Fruit fly (Drosophila melanogaster) whole organism, embryonic: ENCODE data around the gene fau.

Source experiments
- ATbp ChIP-seq: fragments of 200-800 bp; sonication (Bioruptor generic); optimal IDR thresholded peaks from 2 replicates; lab custom pipeline; 2017; ENCODE audit warnings: missing biosample characterization, mild to moderate bottlenecking, missing genetic modification characterization, missing genetic modification reagents
- BtbVII ChIP-seq: fragments of 200-800 bp; sonication (Bioruptor generic); optimal IDR thresholded peaks from 3 replicates; lab custom pipeline; 2017; ENCODE audit warnings: missing biosample characterization, mild to moderate bottlenecking, missing genetic modification characterization
- CG11093 ChIP-seq: fragments of 200-800 bp; sonication (Bioruptor generic); IDR thresholded peaks from 3 replicates; pipeline ENCODE4 v1.3.6; 2022; ENCODE audit warnings: missing biosample characterization, missing genetic modification characterization
- CG12236 ChIP-seq: fragments of 200-800 bp; sonication (Bioruptor generic); optimal IDR thresholded peaks from 2 replicates; lab custom pipeline; 2016; ENCODE audit warnings: missing biosample characterization, missing genetic modification characterization
- CG1233 ChIP-seq: fragments of 200-800 bp; sonication (Bioruptor generic); optimal IDR thresholded peaks from 4 replicates; lab custom pipeline; 2018; ENCODE audit warnings: missing biosample characterization, mild to moderate bottlenecking, missing genetic modification characterization
- CG12391 ChIP-seq: fragments of 200-800 bp; sonication (Bioruptor generic); optimal IDR thresholded peaks from 3 replicates; lab custom pipeline; 2018; ENCODE audit warnings: missing biosample characterization, mild to moderate bottlenecking, missing genetic modification characterization, moderate library complexity
- CG14441 ChIP-seq: fragments of 200-800 bp; sonication (Bioruptor generic); IDR thresholded peaks from 2 replicates; pipeline ENCODE4 v1.3.6; 2022; ENCODE audit warnings: missing biosample characterization, missing genetic modification characterization
- CG15011 ChIP-seq: fragments of 200-800 bp; sonication (Bioruptor generic); optimal IDR thresholded peaks from 3 replicates; lab custom pipeline; 2018; ENCODE audit warnings: missing biosample characterization, mild to moderate bottlenecking, missing genetic modification characterization
- CG15514 ChIP-seq: fragments of 200-800 bp; sonication (Bioruptor generic); optimal IDR thresholded peaks from 3 replicates; lab custom pipeline; 2017; ENCODE audit warnings: missing biosample characterization, missing genetic modification characterization, mild to moderate bottlenecking, moderate library complexity, missing genetic modification reagents
- CG17359 ChIP-seq: fragments of 200-800 bp; sonication (Bioruptor generic); optimal IDR thresholded peaks from 3 replicates; lab custom pipeline; 2018; ENCODE audit warnings: missing biosample characterization, mild to moderate bottlenecking, missing genetic modification characterization, moderate library complexity
- CG18262 ChIP-seq: fragments of 200-800 bp; optimal IDR thresholded peaks from 3 replicates; lab custom pipeline; 2019; ENCODE audit warnings: missing biosample characterization, mild to moderate bottlenecking, missing genetic modification characterization, moderate library complexity
- CG1832 ChIP-seq: fragments of 200-800 bp; sonication (Bioruptor generic); optimal IDR thresholded peaks from 2 replicates; lab custom pipeline; 2017; ENCODE audit warnings: missing biosample characterization, mild to moderate bottlenecking, missing genetic modification characterization, inconsistent platforms
- CG30431 ChIP-seq: fragments of 200-800 bp; sonication (Bioruptor generic); optimal IDR thresholded peaks from 2 replicates; lab custom pipeline; 2017; ENCODE audit warnings: missing biosample characterization, missing genetic modification characterization
- CG32767 ChIP-seq: fragments of 200-800 bp; sonication (Bioruptor generic); IDR thresholded peaks from 2 replicates; pipeline ENCODE4 v1.3.6; 2022; ENCODE audit warnings: missing biosample characterization, missing genetic modification characterization
- CG3838 ChIP-seq: fragments of 200-800 bp; sonication (Bioruptor generic); optimal IDR thresholded peaks from 3 replicates; lab custom pipeline; 2016; ENCODE audit warnings: missing biosample characterization, missing genetic modification characterization
- CG4617 ChIP-seq: fragments of 200-800 bp; sonication (Bioruptor generic); optimal IDR thresholded peaks from 3 replicates; lab custom pipeline; 2016; ENCODE audit warnings: missing biosample characterization, missing genetic modification characterization, borderline replicate concordance
- CG4707 ChIP-seq: fragments of 200-800 bp; sonication (Bioruptor generic); optimal IDR thresholded peaks from 2 replicates; lab custom pipeline; 2018; ENCODE audit warnings: missing biosample characterization, mild to moderate bottlenecking, missing genetic modification characterization, moderate library complexity
- CG9876 ChIP-seq: fragments of 200-800 bp; sonication (Bioruptor generic); optimal IDR thresholded peaks from 2 replicates; lab custom pipeline; 2016; ENCODE audit warnings: missing biosample characterization, missing genetic modification characterization
- D19B ChIP-seq: fragments of 200-800 bp; sonication (Bioruptor generic); optimal IDR thresholded peaks from 2 replicates; lab custom pipeline; 2017; ENCODE audit warnings: missing biosample characterization, mild to moderate bottlenecking, missing genetic modification characterization
- Dp ChIP-seq: fragments of 200-800 bp; sonication (Bioruptor generic); optimal IDR thresholded peaks from 2 replicates; lab custom pipeline; 2018; ENCODE audit warnings: missing biosample characterization, mild to moderate bottlenecking, missing genetic modification characterization, moderate library complexity
- E2f2 ChIP-seq: fragments of 200-800 bp; sonication (Bioruptor generic); IDR thresholded peaks from 2 replicates; pipeline ENCODE4 v1.3.6; 2022; ENCODE audit warnings: missing biosample characterization, missing genetic modification characterization
- Fer2 ChIP-seq: fragments of 200-800 bp; sonication (Bioruptor generic); optimal IDR thresholded peaks from 2 replicates; lab custom pipeline; 2018; ENCODE audit warnings: missing biosample characterization, mild to moderate bottlenecking, missing genetic modification characterization, moderate library complexity
- H15 ChIP-seq: fragments of 200-800 bp; sonication (Bioruptor generic); IDR thresholded peaks from 3 replicates; pipeline ENCODE4 v1.3.6; 2022; ENCODE audit warnings: missing biosample characterization, missing genetic modification characterization
- H2.0 ChIP-seq: fragments of 200-800 bp; sonication (Bioruptor generic); IDR thresholded peaks from 2 replicates; pipeline ENCODE4 v1.3.6; 2022; ENCODE audit warnings: missing biosample characterization, missing genetic modification characterization
- Hr39 ChIP-seq: fragments of >200 bp; optimal IDR thresholded peaks from 2 replicates; lab custom pipeline; 2017
- Hr51 ChIP-seq, 2 experiments: fragments of 200-800 bp; sonication (Bioruptor generic); optimal IDR thresholded peaks; 2 replicates in 1 of 2; 3 replicates in 1 of 2; lab custom pipeline; 2016 to 2018; ENCODE audit warnings: missing biosample characterization in 2 of 2, missing genetic modification characterization in 2 of 2, mild to moderate bottlenecking in 1 of 2, moderate library complexity in 1 of 2
- Jarid2 ChIP-seq: fragments of 200-800 bp; sonication (Bioruptor generic); optimal IDR thresholded peaks from 3 replicates; lab custom pipeline; 2017; ENCODE audit warnings: mild to moderate bottlenecking, missing biosample characterization, missing genetic modification reagents, missing genetic modification characterization
- Lim3 ChIP-seq: fragments of 200-800 bp; sonication (Bioruptor generic); IDR thresholded peaks from 2 replicates; pipeline ENCODE4 v1.3.6; 2022; ENCODE audit warnings: missing biosample characterization, missing genetic modification characterization
- Mrtf ChIP-seq: fragments of 200-800 bp; sonication (Bioruptor generic); IDR thresholded peaks from 3 replicates; pipeline ENCODE4 v1.3.6; 2022; ENCODE audit warnings: missing biosample characterization, missing genetic modification characterization
- Nf-YB ChIP-seq: fragments of 200-800 bp; sonication (Bioruptor generic); optimal IDR thresholded peaks from 3 replicates; lab custom pipeline; 2019; ENCODE audit warnings: missing biosample characterization, mild to moderate bottlenecking, missing genetic modification characterization, moderate library complexity
- Sin3A ChIP-seq: fragments of >200 bp; optimal IDR thresholded peaks from 2 replicates; lab custom pipeline; 2018
- Sox100B ChIP-seq: fragments of 200-800 bp; sonication (Bioruptor generic); optimal IDR thresholded peaks from 3 replicates; lab custom pipeline; 2018; ENCODE audit warnings: missing biosample characterization, mild to moderate bottlenecking, missing genetic modification characterization
- Sry-β ChIP-seq: fragments of 200-800 bp; sonication (Bioruptor generic); optimal IDR thresholded peaks from 2 replicates; lab custom pipeline; 2018; ENCODE audit warnings: missing biosample characterization, mild to moderate bottlenecking, missing genetic modification characterization, moderate library complexity
- al ChIP-seq: fragments of 200-800 bp; sonication (Bioruptor generic); IDR thresholded peaks from 2 replicates; pipeline ENCODE4 v1.3.6; 2022; ENCODE audit warnings: missing biosample characterization, missing genetic modification characterization
- ap ChIP-seq: fragments of 200-800 bp; sonication (Bioruptor generic); IDR thresholded peaks from 2 replicates; pipeline ENCODE4 v1.3.6; 2022; ENCODE audit warnings: missing biosample characterization, missing genetic modification characterization
- bigmax ChIP-seq: fragments of 200-800 bp; sonication (Bioruptor generic); optimal IDR thresholded peaks from 2 replicates; lab custom pipeline; 2018; ENCODE audit warnings: missing biosample characterization, mild to moderate bottlenecking, missing genetic modification characterization
- chm ChIP-seq: fragments of 200-800 bp; sonication (Bioruptor generic); IDR thresholded peaks from 2 replicates; pipeline ENCODE4 v1.3.6; 2022; ENCODE audit warnings: missing biosample characterization, missing genetic modification characterization
- crp ChIP-seq, 2 experiments: fragments of 200-800 bp; sonication (Bioruptor generic); optimal IDR thresholded peaks; 2 replicates in 1 of 2; 3 replicates in 1 of 2; lab custom pipeline; 2017; ENCODE audit warnings: missing biosample characterization in 2 of 2, missing genetic modification characterization in 2 of 2, mild to moderate bottlenecking in 1 of 2, moderate library complexity in 1 of 2
- cwo ChIP-seq: fragments of 200-800 bp; sonication (Bioruptor generic); optimal IDR thresholded peaks from 3 replicates; lab custom pipeline; 2017; ENCODE audit warnings: missing biosample characterization, missing genetic modification characterization, mild to moderate bottlenecking, moderate library complexity, missing genetic modification reagents
- dm ChIP-seq: fragments of 200-800 bp; sonication (Bioruptor generic); optimal IDR thresholded peaks from 3 replicates; lab custom pipeline; 2016; ENCODE audit warnings: missing biosample characterization, missing genetic modification characterization
- dpn ChIP-seq, 2 experiments: fragments of 200-800 bp; sonication (Bioruptor generic); optimal IDR thresholded peaks; 3 replicates each; lab custom pipeline; 2016; ENCODE audit warnings: missing biosample characterization in 2 of 2, missing genetic modification characterization in 2 of 2
- eyg ChIP-seq: fragments of 200-800 bp; sonication (Bioruptor generic); optimal IDR thresholded peaks from 3 replicates; lab custom pipeline; 2016; ENCODE audit warnings: missing biosample characterization, missing genetic modification characterization
- ftz-f1 ChIP-seq: fragments of 200-800 bp; sonication (Bioruptor generic); optimal IDR thresholded peaks from 2 replicates; lab custom pipeline; 2016; ENCODE audit warnings: missing biosample characterization, missing genetic modification characterization
- gfzf ChIP-seq: fragments of 200-800 bp; sonication (Bioruptor generic); optimal IDR thresholded peaks from 2 replicates; lab custom pipeline; 2016; ENCODE audit warnings: missing biosample characterization, mild to moderate bottlenecking, missing genetic modification characterization, moderate library complexity
- grn ChIP-seq: fragments of 200-800 bp; sonication (Bioruptor generic); optimal IDR thresholded peaks from 3 replicates; lab custom pipeline; 2017; ENCODE audit warnings: missing biosample characterization, missing genetic modification characterization
- nerfin-1 ChIP-seq: fragments of 200-800 bp; sonication (Bioruptor generic); optimal IDR thresholded peaks from 3 replicates; lab custom pipeline; 2019; ENCODE audit warnings: missing biosample characterization, mild to moderate bottlenecking, missing genetic modification characterization, moderate library complexity
- psq ChIP-seq: fragments of 200-800 bp; sonication (Bioruptor generic); optimal IDR thresholded peaks from 2 replicates; lab custom pipeline; 2017; ENCODE audit warnings: missing biosample characterization, missing genetic modification characterization
- ro ChIP-seq: fragments of 200-800 bp; sonication (Bioruptor generic); IDR thresholded peaks from 2 replicates; pipeline ENCODE4 v1.3.6; 2022; ENCODE audit warnings: missing biosample characterization, missing genetic modification characterization
- run ChIP-seq: fragments of 200-800 bp; sonication (Bioruptor generic); optimal IDR thresholded peaks from 3 replicates; lab custom pipeline; 2018; ENCODE audit warnings: missing biosample characterization, mild to moderate bottlenecking, missing genetic modification characterization
- shn ChIP-seq: fragments of 200-800 bp; sonication (Bioruptor generic); optimal IDR thresholded peaks from 3 replicates; lab custom pipeline; 2016; ENCODE audit warnings: missing biosample characterization, missing genetic modification characterization
- yki ChIP-seq: fragments of >200 bp; optimal IDR thresholded peaks from 3 replicates; lab custom pipeline; 2018
- z ChIP-seq: fragments of 200-800 bp; sonication (Bioruptor generic); IDR thresholded peaks from 3 replicates; pipeline ENCODE4 v1.3.6; 2022; ENCODE audit warnings: missing biosample characterization, missing genetic modification characterization

The fau gene

DNA sequence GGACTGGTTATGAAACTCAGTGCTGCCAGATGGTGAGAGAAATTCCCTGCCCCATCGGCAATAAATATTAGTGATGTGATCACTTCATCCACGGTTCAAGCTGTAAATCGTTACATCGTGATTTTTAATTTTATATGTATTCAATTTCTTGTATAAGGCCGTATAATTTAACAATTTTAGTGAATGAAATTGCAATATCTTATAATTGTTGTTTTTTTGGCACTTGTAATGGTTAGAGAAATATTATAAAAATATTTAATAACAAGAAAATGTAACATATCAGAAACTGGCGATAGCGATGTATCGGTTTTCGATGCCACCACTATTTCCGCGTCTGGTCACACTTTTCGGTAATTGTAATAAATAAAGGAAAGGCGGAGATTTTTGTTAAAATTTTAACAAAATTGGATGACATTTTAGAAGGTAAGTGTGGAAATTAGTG lies 6.9 kb upstream of the fau start, which contains the start of the genes mRpL37 and Rbp1 (continued):
- peak; percentile 45 for TF ChIP-seq Fer2 (tag; lab: Kevin White, UChicago)
- TF ChIP-seq eyg (GFP tag; lab: Kevin White, UChicago): no peak
- no peak for TF ChIP-seq Lim3
- no peak for TF ChIP-seq ATbp
- TF ChIP-seq Sox100B: peak; percentile 72
- no peak for TF ChIP-seq z (GFP tag; lab: Robert Waterston, UW)
- TF ChIP-seq gfzf (GFP tag; lab: Kevin White, UChicago): peak; percentile 42
- TF ChIP-seq D19B (GFP tag; lab: Kevin White, UChicago): no peak
- no peak for TF ChIP-seq H15
- peak; percentile 13 for TF ChIP-seq Dp
- no peak for TF ChIP-seq run (tag; lab: Kevin White, UChicago)
- TF ChIP-seq CG1832 (GFP tag; lab: Kevin White, UChicago): no peak
- TF ChIP-seq CG17359 (tag; lab: Kevin White, UChicago): peak; percentile 50
- peak; percentile 19 for TF ChIP-seq cwo (GFP tag; lab: Kevin White, UChicago)
- TF ChIP-seq Nf-YB (GFP tag; lab: Kevin White, UChicago): no peak
- peak; percentile 48 to 82 for TF ChIP-seq dpn (GFP tag; optimal IDR thresholded peaks at IDR 0.05; lab: Kevin White, UChicago)
- peak; percentile 57 for TF ChIP-seq E2f2 (GFP tag; lab: Robert Waterston, UW)
- no peak for TF ChIP-seq chm (GFP tag; lab: Robert Waterston, UW)
- TF ChIP-seq CG9876: no peak
- peak; percentile 84 for TF ChIP-seq CG4617 (GFP tag; lab: Kevin White, UChicago)
- TF ChIP-seq CG15514 (GFP tag; lab: Kevin White, UChicago): peak; percentile 53
- no peak for TF ChIP-seq ap (GFP tag; lab: Robert Waterston, UW)
- peak; percentile 41 for TF ChIP-seq psq (GFP tag; lab: Kevin White, UChicago)
- TF ChIP-seq H2.0 (GFP tag; lab: Robert Waterston, UW): no peak
- peak; percentile 37 for TF ChIP-seq shn (GFP tag; lab: Kevin White, UChicago)
- no peak for TF ChIP-seq CG12236 (GFP tag; lab: Kevin White, UChicago)
- peak; percentile 56; the same call in 1 of the 2 replicates for TF ChIP-seq CG14441 (GFP tag; lab: Robert Waterston, UW)
- TF ChIP-seq bigmax: no peak
- TF ChIP-seq CG12391 (tag; lab: Kevin White, UChicago): peak; percentile 88
- peak; percentile 73 for TF ChIP-seq CG1233 (GFP tag; lab: Kevin White, UChicago)
- no peak for TF ChIP-seq nerfin-1
- peak; percentile 80; the same call in 2 of the 3 replicates for TF ChIP-seq CG11093 (GFP tag; lab: Robert Waterston, UW)
- peak; percentile 72 for TF ChIP-seq Sry-β (GFP tag; lab: Kevin White, UChicago)
- TF ChIP-seq Jarid2: no peak
- peak; percentile 7 for TF ChIP-seq yki (lab: Kevin White, UChicago)
- peak; percentile 85 for TF ChIP-seq al
- TF ChIP-seq Hr51 (GFP tag; optimal IDR thresholded peaks at IDR 0.05; lab: Kevin White, UChicago): peak in 1 of 2 experiments; percentile 55
- peak; percentile 64; the same call in 1 of the 3 replicates for TF ChIP-seq Mrtf
- no peak for TF ChIP-seq ro
- peak in 1 of 2 experiments; percentile 40 for TF ChIP-seq crp (GFP tag; optimal IDR thresholded peaks at IDR 0.05; lab: Kevin White, UChicago)
- no peak for TF ChIP-seq CG15011 (GFP tag; lab: Kevin White, UChicago)
- no peak for TF ChIP-seq ftz-f1 (GFP tag; lab: Kevin White, UChicago)
- peak; percentile 81 for TF ChIP-seq CG18262 (tag; lab: Kevin White, UChicago)
- peak; percentile 40 for TF ChIP-seq CG30431 (GFP tag; lab: Kevin White, UChicago)
- no peak for TF ChIP-seq grn (GFP tag; lab: Kevin White, UChicago)
- TF ChIP-seq CG3838: peak; percentile 1
- no peak for TF ChIP-seq BtbVII
- no peak for TF ChIP-seq CG4707 (GFP tag; lab: Kevin White, UChicago)
- TF ChIP-seq CG32767 (GFP tag; lab: Robert Waterston, UW): 0 out of 2 replicates have a peak, but pooled peaks have one; percentile 27
- TF ChIP-seq Hr39 (lab: Kevin White, UChicago): no peak
- no peak for TF ChIP-seq dm (GFP tag; lab: Kevin White, UChicago)
- TF ChIP-seq Sin3A: peak; percentile 87
